Worm (Caenorhabditis elegans): Measurements from ENCODE around the gene T28A11.13.

T28A11.13 gene

DNA sequence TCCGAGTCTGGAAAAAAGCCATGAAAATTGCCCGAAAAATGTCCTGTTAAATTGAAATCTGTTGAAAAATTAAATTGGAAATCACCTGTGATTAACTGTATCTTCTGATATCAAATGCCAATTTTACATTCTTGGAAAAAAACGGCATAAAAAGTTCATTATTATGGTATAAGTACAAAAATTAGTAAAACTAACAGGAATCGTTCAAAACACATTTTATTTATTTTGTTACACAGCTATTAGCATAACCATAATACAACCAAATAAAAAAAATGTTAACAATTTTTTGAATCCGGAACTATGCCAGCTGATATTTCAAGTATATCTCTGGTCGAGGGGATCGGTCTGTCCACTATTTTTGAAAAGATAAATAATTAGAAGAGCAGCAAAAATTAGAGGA lies 19.5 kb downstream of the T28A11.13 start, which contains the start of gene K08D9.10:
K08D9.10 (plus strand) TSS at position 301 of the 400 bp plus-strand sequence.
- TF ChIP-seq efl-3 (GFP tag; optimal IDR thresholded peaks at IDR 0.05) (no peak), sox-4 (tag; optimal IDR thresholded peaks at IDR 0.05) (no peak), lin-14 (GFP tag; optimal IDR thresholded peaks at IDR 0.05) (no peak), nhr-85 (tag) (no peak), lir-3 (tag; optimal IDR thresholded peaks at IDR 0.05; ENCODE audit: poor library complexity) (no peak), egl-27 (tag; optimal IDR thresholded peaks at IDR 0.05) (no peak), mab-9 (GFP tag; IDR thresholded peaks at IDR 0.05) (no peak), ces-1 (GFP tag; optimal IDR thresholded peaks at IDR 0.05) (no peak), ceh-82 (tag; optimal IDR thresholded peaks at IDR 0.05) (no peak), lin-35 (GFP tag; optimal IDR thresholded peaks at IDR 0.05) (no peak), unc-30 (tag; optimal IDR thresholded peaks at IDR 0.05) (no peak), mdl-1 (tag; optimal IDR thresholded peaks at IDR 0.05) (no peak), nhr-76 (tag; optimal IDR thresholded peaks at IDR 0.05) (no peak), efl-1 (optimal IDR thresholded peaks at IDR 0.05) (no peak), efl-1 (GFP tag; optimal IDR thresholded peaks at IDR 0.05 in 1 of 2) (no peak), hlh-4 (tag; optimal IDR thresholded peaks at IDR 0.05) (no peak), jun-1 (tag; optimal IDR thresholded peaks at IDR 0.05) (no peak), aly-2 (tag; optimal IDR thresholded peaks at IDR 0.05) (no peak), skn-1 (tag; optimal IDR thresholded peaks at IDR 0.05) (no peak)

ce11 chrV:3230150-3230549 lies 19.9 kb downstream of the T28A11.13 start:
- TF ChIP-seq ceh-88 (GFP tag; IDR thresholded peaks at IDR 0.05) (no peak), lin-14 (GFP tag; optimal IDR thresholded peaks at IDR 0.05) (no peak)

DNA sequence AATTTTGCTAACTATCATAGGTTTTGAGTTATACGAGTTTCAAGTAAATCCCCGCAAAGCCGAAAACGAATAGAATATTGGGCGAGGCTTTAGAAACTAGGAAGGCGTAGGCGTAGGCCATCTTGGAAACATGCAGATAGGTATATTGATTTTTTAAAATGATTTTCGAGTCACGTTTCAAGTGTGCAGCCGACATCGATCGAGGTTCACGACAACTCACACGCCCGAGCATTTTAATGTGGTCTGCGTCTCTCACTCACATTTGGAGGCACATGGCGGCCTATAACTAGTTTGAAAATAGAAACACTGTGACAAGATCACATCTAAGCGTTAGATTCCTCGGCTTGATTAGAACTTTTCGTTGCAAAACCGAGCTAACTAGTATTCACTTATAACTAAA lies 22.7 kb downstream of the T28A11.13 start, which contains the start of gene K08D9.2:
K08D9.2 (plus strand) TSS at position 301 of the 400 bp plus-strand sequence.
- TF ChIP-seq lin-39 (tag; optimal IDR thresholded peaks at IDR 0.05) (no peak), lsy-2 (tag; optimal IDR thresholded peaks at IDR 0.05) (no peak), fkh-10 (GFP tag; optimal IDR thresholded peaks at IDR 0.05) (no peak)

DNA sequence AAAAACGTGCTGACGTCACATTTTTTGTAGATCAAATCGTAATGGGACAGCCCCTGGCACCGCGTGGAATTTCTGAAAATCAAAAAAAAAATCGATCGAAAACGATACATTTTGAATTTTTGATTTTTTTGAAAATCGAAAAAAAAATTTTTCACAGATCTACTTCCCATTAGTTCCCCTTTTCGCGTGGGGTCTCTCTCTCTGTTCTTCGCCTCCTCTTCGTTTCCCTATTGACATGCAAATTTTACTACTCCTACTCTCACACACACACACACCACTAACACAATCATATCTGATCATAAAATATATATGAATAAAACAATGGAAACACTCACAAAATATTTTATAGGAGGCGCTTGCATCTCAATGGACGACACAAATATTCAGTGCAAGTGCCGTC lies 31.4 kb downstream of the T28A11.13 start:
- no peak for TF ChIP-seq efl-1 (optimal IDR thresholded peaks at IDR 0.05)
- peak in 1 of 2 experiments; percentile 71 for TF ChIP-seq efl-1 (GFP tag; optimal IDR thresholded peaks at IDR 0.05 in 1 of 2)
- TF ChIP-seq lin-14 (GFP tag; optimal IDR thresholded peaks at IDR 0.05) = no peak

DNA sequence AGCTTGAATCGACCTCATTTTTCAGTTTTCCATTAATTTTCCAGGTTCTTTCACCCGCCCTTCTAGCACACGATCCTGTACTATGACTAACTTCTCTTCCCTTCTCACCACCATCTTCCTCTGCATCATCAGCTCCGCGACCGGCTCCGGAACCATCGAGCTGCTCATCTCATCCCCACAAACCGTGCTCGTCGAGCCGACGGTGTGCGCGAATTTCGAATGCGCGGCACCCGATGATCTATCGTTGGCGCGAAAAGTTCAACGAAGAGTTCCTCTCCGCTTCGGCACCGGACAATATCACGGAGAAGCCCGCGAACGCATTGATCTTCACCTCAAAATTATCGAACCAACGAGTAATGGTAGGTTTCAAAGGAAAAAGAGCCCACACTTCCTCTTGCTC lies 39.9 kb downstream of the T28A11.13 start, which contains the start of gene apx-1:
apx-1 (plus strand) TSS at position 50 of the 400 bp plus-strand sequence.
- no peak for TF ChIP-seq unc-130 (tag; optimal IDR thresholded peaks at IDR 0.05)
- no peak for TF ChIP-seq dpl-1 (GFP tag; optimal IDR thresholded peaks at IDR 0.05)
- no peak for TF ChIP-seq efl-1 (optimal IDR thresholded peaks at IDR 0.05)
- TF ChIP-seq efl-1 (GFP tag; optimal IDR thresholded peaks at IDR 0.05 in 1 of 2) = peak in 1 of 2 experiments; percentile 9
- TF ChIP-seq mdl-1 (tag; optimal IDR thresholded peaks at IDR 0.05) = no peak
- TF ChIP-seq ztf-11 (tag; optimal IDR thresholded peaks at IDR 0.05) = no peak

- TF ChIP-seq hlh-17 (GFP tag; optimal IDR thresholded peaks at IDR 0.05; ENCODE audit: borderline replicate concordance) (no peak), efl-1 (optimal IDR thresholded peaks at IDR 0.05) (no peak), efl-1 (GFP tag; optimal IDR thresholded peaks at IDR 0.05 in 1 of 2) (peak in 1 of 2 experiments; percentile 71)
Measured at ce11 chrV:3208940-3209339, 41.1 kb downstream of the T28A11.13 start.

DNA sequence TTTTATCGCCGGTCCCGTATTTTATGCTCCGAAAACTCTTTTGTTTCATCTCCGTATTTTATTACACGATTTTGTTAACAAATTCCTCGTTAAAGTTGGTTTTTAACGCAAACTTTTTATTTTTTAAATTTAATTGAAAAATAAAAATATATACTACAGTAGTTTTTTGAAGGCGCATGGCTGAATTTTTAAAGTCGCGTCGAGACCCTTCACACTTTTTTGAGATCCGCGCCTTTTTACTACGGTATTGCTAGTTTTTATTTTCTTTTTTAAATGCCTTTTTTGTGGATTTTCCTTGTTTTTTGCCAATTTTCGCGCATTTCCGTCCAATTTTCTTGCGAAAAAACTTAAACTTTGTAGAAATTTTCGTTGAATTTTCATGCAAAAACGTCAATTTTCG lies 45.6 kb downstream of the T28A11.13 start:
- TF ChIP-seq ets-5 (GFP tag; IDR thresholded peaks at IDR 0.05) = no peak
- TF ChIP-seq efl-1 (optimal IDR thresholded peaks at IDR 0.05) = no peak
- no peak for TF ChIP-seq efl-1 (GFP tag; optimal IDR thresholded peaks at IDR 0.05 in 1 of 2)
- TF ChIP-seq isw-1 (GFP tag; IDR thresholded peaks at IDR 0.05) = no peak
- TF ChIP-seq nhr-77 (tag; optimal IDR thresholded peaks at IDR 0.05) = no peak
- no peak for TF ChIP-seq tlp-1 (tag; optimal IDR thresholded peaks at IDR 0.05)
- TF ChIP-seq ceh-63 (GFP tag; optimal IDR thresholded peaks at IDR 0.05) = no peak
- TF ChIP-seq ztf-4 (tag; optimal IDR thresholded peaks at IDR 0.05) = no peak
- TF ChIP-seq ztf-11 (tag; optimal IDR thresholded peaks at IDR 0.05) = no peak
- TF ChIP-seq C34B4.2 (tag; optimal IDR thresholded peaks at IDR 0.05) = no peak
- no peak for TF ChIP-seq tbx-2 (tag; optimal IDR thresholded peaks at IDR 0.05)
- TF ChIP-seq lin-14 (GFP tag; optimal IDR thresholded peaks at IDR 0.05) = no peak
- TF ChIP-seq swsn-7 (tag; optimal IDR thresholded peaks at IDR 0.05) = no peak
- TF ChIP-seq elt-3 (tag; optimal IDR thresholded peaks at IDR 0.05) = no peak
- TF ChIP-seq grh-1 (GFP tag; IDR thresholded peaks at IDR 0.05) = no peak
- no peak for TF ChIP-seq nhr-85 (tag)
- no peak for TF ChIP-seq lin-13 (GFP tag; optimal IDR thresholded peaks at IDR 0.05)
- no peak for TF ChIP-seq lin-39 (tag; optimal IDR thresholded peaks at IDR 0.05)

Measured in whole organism, L1 larva.